Worm (Caenorhabditis elegans): ENCODE results near the gene pcp-1.
A peak's percentile ranks its signal among the peaks of the same experiment; 100 is the strongest.

pcp-1 gene

ce11 chrIII:7763503-7763902 is 4.8 kb downstream of the pcp-1 start, which contains the start of gene mtx-2 (continued):
- TF ChIP-seq egl-43 (GFP tag; IDR thresholded peaks at IDR 0.05) (no peak), nhr-111 (GFP tag; optimal IDR thresholded peaks at IDR 0.05) (no peak)

DNA sequence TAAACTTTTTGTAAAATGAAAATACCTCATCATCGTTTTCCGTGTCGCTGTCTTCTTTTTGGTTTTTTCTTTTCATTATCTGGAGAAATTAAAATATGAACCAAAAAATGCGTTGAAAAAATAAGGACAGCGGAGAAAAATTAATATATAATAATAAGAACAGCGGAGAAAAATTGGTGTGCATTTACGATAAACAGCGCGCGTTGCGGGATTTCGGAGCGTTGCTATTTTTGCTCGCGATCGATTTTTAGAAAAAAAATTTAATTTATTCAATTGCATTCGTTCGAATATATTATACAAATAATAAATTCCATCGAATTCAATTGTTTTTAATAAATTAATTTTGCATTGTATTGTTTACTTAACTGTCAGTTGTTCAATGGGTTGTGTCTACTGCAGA is 7.3 kb downstream of the pcp-1 start, which contains the start of gene ZK686.2:
Gene ZK686.2, minus strand, starts transcription at position 79 of the 400 bp plus-strand sequence.
- TF ChIP-seq ceh-20 (GFP tag; IDR thresholded peaks at IDR 0.05) (no peak), set-16 (GFP tag; IDR thresholded peaks at IDR 0.05) (no peak), jun-1 (tag; optimal IDR thresholded peaks at IDR 0.05) (no peak), egl-27 (tag; optimal IDR thresholded peaks at IDR 0.05) (no peak), ces-1 (GFP tag; optimal IDR thresholded peaks at IDR 0.05) (no peak), lin-38 (GFP tag; IDR thresholded peaks at IDR 0.05) (no peak), lsy-2 (tag; optimal IDR thresholded peaks at IDR 0.05) (peak in 1 of 2 experiments; percentile 73), gei-8 (GFP tag; optimal IDR thresholded peaks at IDR 0.05) (no peak), R02D3.7 (tag; optimal IDR thresholded peaks at IDR 0.05) (peak; percentile 60), hlh-30 (tag; optimal IDR thresholded peaks at IDR 0.05; ENCODE audit: insufficient read depth) (peak; percentile 1), fos-1 (tag; optimal IDR thresholded peaks at IDR 0.05) (no peak), unc-62 (GFP tag; optimal IDR thresholded peaks at IDR 0.05 in 1 of 2) (no peak), unc-62 (tag; optimal IDR thresholded peaks at IDR 0.05) (no peak), T20F7.1 (GFP tag; optimal IDR thresholded peaks at IDR 0.05) (peak; percentile 93), Y48G9A.11 (GFP tag; IDR thresholded peaks at IDR 0.05) (peak; percentile 93), rbr-2 (tag; optimal IDR thresholded peaks at IDR 0.05) (peak; percentile 2), dpl-1 (GFP tag; optimal IDR thresholded peaks at IDR 0.05) (peak; percentile 19), nhr-11 (tag; optimal IDR thresholded peaks at IDR 0.05) (no peak), mes-2 (tag; optimal IDR thresholded peaks at IDR 0.05; ENCODE audit: poor library complexity, severe bottlenecking) (peak; percentile 67), daf-16 (GFP tag; optimal IDR thresholded peaks at IDR 0.05) (no peak), daf-16 (tag; optimal IDR thresholded peaks at IDR 0.05) (peak; percentile 13), nhr-48 (tag; optimal IDR thresholded peaks at IDR 0.05) (no peak)

- TF ChIP-seq zfp-3 (GFP tag; conservative IDR thresholded peaks at IDR 0.05) (no peak), lim-7 (GFP tag; IDR thresholded peaks at IDR 0.05) (no peak), gei-8 (GFP tag; optimal IDR thresholded peaks at IDR 0.05) (no peak), pha-4 (GFP tag; IDR thresholded peaks at IDR 0.05) (no peak), pha-4 (tag; optimal IDR thresholded peaks at IDR 0.05) (no peak), spr-1 (tag; optimal IDR thresholded peaks at IDR 0.05) (no peak), F37D6.2 (tag; optimal IDR thresholded peaks at IDR 0.05) (no peak), snpc-1.2 (GFP tag; IDR thresholded peaks at IDR 0.05) (no peak), dmd-6 (GFP tag; IDR thresholded peaks at IDR 0.05) (no peak), nhr-41 (GFP tag; IDR thresholded peaks at IDR 0.05) (no peak), nhr-10 (tag; optimal IDR thresholded peaks at IDR 0.05) (no peak), mes-2 (tag; optimal IDR thresholded peaks at IDR 0.05; ENCODE audit: poor library complexity, severe bottlenecking) (no peak), F49E8.2 (tag; optimal IDR thresholded peaks at IDR 0.05; ENCODE audit: borderline replicate concordance) (no peak), ceh-28 (tag; optimal IDR thresholded peaks at IDR 0.05) (no peak), ZK337.2 (GFP tag; IDR thresholded peaks at IDR 0.05) (no peak), tra-1 (GFP tag; IDR thresholded peaks at IDR 0.05) (no peak), mdt-29 (GFP tag; IDR thresholded peaks at IDR 0.05) (no peak), nhr-42 (GFP tag; IDR thresholded peaks at IDR 0.05) (no peak), Y48G9A.11 (GFP tag; IDR thresholded peaks at IDR 0.05) (no peak)
Observed at ce11 chrIII:7767415-7767814, 8.7 kb downstream of the pcp-1 start, which contains the start of gene ZK686.5. ZK686.5 (minus strand) TSS chrIII:7767515.

Measured in whole organism, L4 larva.